Fruit fly (Drosophila melanogaster) whole organism, embryonic: ENCODE results near the gene Ir94d.

Source experiments
- Abd-B ChIP-seq: fragments of 200-800 bp; sonication (Bioruptor generic); optimal IDR thresholded peaks from 2 replicates; lab custom pipeline; 2018; ENCODE audit warnings: missing biosample characterization, mild to moderate bottlenecking, missing genetic modification characterization, moderate library complexity
- Atf3 ChIP-seq: fragments of 200-800 bp; sonication (Bioruptor generic); optimal IDR thresholded peaks from 3 replicates; lab custom pipeline; 2016; ENCODE audit warnings: missing biosample characterization, missing genetic modification characterization
- Atf6 ChIP-seq: fragments of 200-800 bp; sonication (Bioruptor generic); IDR thresholded peaks from 2 replicates; pipeline ENCODE4 v1.3.6; 2022; ENCODE audit warnings: missing biosample characterization, missing genetic modification characterization
- CG13424 ChIP-seq: fragments of 200-800 bp; sonication (Bioruptor generic); optimal IDR thresholded peaks from 2 replicates; lab custom pipeline; 2019; ENCODE audit warnings: missing biosample characterization, mild to moderate bottlenecking, missing genetic modification characterization, moderate library complexity
- CG16779 ChIP-seq: fragments of 200-800 bp; sonication (Bioruptor generic); IDR thresholded peaks from 2 replicates; pipeline ENCODE4 v1.3.6; 2022; ENCODE audit warnings: missing biosample characterization, missing genetic modification characterization
- CG31388 ChIP-seq: fragments of 200-800 bp; sonication (Bioruptor generic); optimal IDR thresholded peaks from 2 replicates; lab custom pipeline; 2016; ENCODE audit warnings: missing biosample characterization, missing genetic modification characterization
- CG6683 ChIP-seq: fragments of 200-800 bp; sonication (Bioruptor generic); optimal IDR thresholded peaks from 2 replicates; lab custom pipeline; 2017; ENCODE audit warnings: missing biosample characterization, mild to moderate bottlenecking, missing genetic modification characterization, missing genetic modification reagents
- CG9797 ChIP-seq: fragments of 200-800 bp; sonication (Bioruptor generic); optimal IDR thresholded peaks from 3 replicates; lab custom pipeline; 2018; ENCODE audit warnings: missing biosample characterization, mild to moderate bottlenecking, missing genetic modification characterization
- CG9876 ChIP-seq: fragments of 200-800 bp; sonication (Bioruptor generic); optimal IDR thresholded peaks from 2 replicates; lab custom pipeline; 2016; ENCODE audit warnings: missing biosample characterization, missing genetic modification characterization
- CoRest ChIP-seq: fragments of 200-800 bp; sonication (Bioruptor generic); optimal IDR thresholded peaks from 3 replicates; lab custom pipeline; 2018; ENCODE audit warnings: missing biosample characterization, mild to moderate bottlenecking, missing genetic modification characterization, moderate library complexity
- Drgx ChIP-seq: fragments of 200-800 bp; sonication (Bioruptor generic); IDR thresholded peaks from 2 replicates; pipeline ENCODE4 v1.3.6; 2022; ENCODE audit warnings: missing biosample characterization, missing genetic modification characterization
- Hr51 ChIP-seq, 2 experiments: fragments of 200-800 bp; sonication (Bioruptor generic); optimal IDR thresholded peaks; 2 replicates in 1 of 2; 3 replicates in 1 of 2; lab custom pipeline; 2016 to 2018; ENCODE audit warnings: missing biosample characterization in 2 of 2, missing genetic modification characterization in 2 of 2, mild to moderate bottlenecking in 1 of 2, moderate library complexity in 1 of 2
- Hr78 ChIP-seq, 2 experiments: fragments of 200-800 bp in 1 of 2; fragments of >200 bp in 1 of 2; sonication (Bioruptor generic) in 1 of 2; optimal IDR thresholded peaks; 2 replicates each; lab custom pipeline; 2017 to 2019; ENCODE audit warnings: missing biosample characterization in 2 of 2, missing genetic modification characterization in 2 of 2, mild to moderate bottlenecking in 1 of 2, moderate library complexity in 1 of 2
- Lhr ChIP-seq: fragments of 200-800 bp; sonication (Bioruptor generic); optimal IDR thresholded peaks from 3 replicates; lab custom pipeline; 2017; ENCODE audit warnings: mild to moderate bottlenecking, missing biosample characterization, missing genetic modification reagents, missing genetic modification characterization
- MBD-R2 ChIP-seq: fragments of 200-800 bp; sonication (Bioruptor generic); IDR thresholded peaks from 2 replicates; pipeline ENCODE4 v1.3.6; 2022; ENCODE audit warnings: missing biosample characterization, missing genetic modification characterization
- Nf-YB ChIP-seq: fragments of 200-800 bp; sonication (Bioruptor generic); optimal IDR thresholded peaks from 3 replicates; lab custom pipeline; 2019; ENCODE audit warnings: missing biosample characterization, mild to moderate bottlenecking, missing genetic modification characterization, moderate library complexity
- Nf-YC ChIP-seq: fragments of 200-800 bp; optimal IDR thresholded peaks from 3 replicates; lab custom pipeline; 2019; ENCODE audit warnings: missing biosample characterization, mild to moderate bottlenecking, missing genetic modification characterization, moderate library complexity
- Oli ChIP-seq: fragments of 200-800 bp; sonication (Bioruptor generic); optimal IDR thresholded peaks from 2 replicates; lab custom pipeline; 2018; ENCODE audit warnings: missing biosample characterization, mild to moderate bottlenecking, missing genetic modification characterization, moderate library complexity
- Rfx ChIP-seq: fragments of 200-800 bp; sonication (Bioruptor generic); IDR thresholded peaks from 2 replicates; pipeline ENCODE4 v1.3.6; 2022; ENCODE audit warnings: missing biosample characterization, missing genetic modification characterization
- Sox102F ChIP-seq: fragments of 200-800 bp; sonication (Bioruptor generic); optimal IDR thresholded peaks from 2 replicates; lab custom pipeline; 2018; ENCODE audit warnings: missing biosample characterization, mild to moderate bottlenecking, missing genetic modification characterization, moderate library complexity
- Sry-β ChIP-seq: fragments of 200-800 bp; sonication (Bioruptor generic); optimal IDR thresholded peaks from 2 replicates; lab custom pipeline; 2018; ENCODE audit warnings: missing biosample characterization, mild to moderate bottlenecking, missing genetic modification characterization, moderate library complexity
- Stat92E ChIP-seq, 3 experiments: fragments of >200 bp in 2 of 3; fragments of 200-800 bp in 1 of 3; sonication (Bioruptor generic) in 1 of 3; optimal IDR thresholded peaks; 2 replicates each; lab custom pipeline; 2017 to 2019; ENCODE audit warnings: missing biosample characterization in 3 of 3, missing genetic modification characterization in 3 of 3, mild to moderate bottlenecking in 1 of 3, moderate library complexity in 1 of 3
- abd-A ChIP-seq: fragments of 200-800 bp; sonication (Bioruptor generic); optimal IDR thresholded peaks from 3 replicates; lab custom pipeline; 2019; ENCODE audit warnings: missing biosample characterization, mild to moderate bottlenecking, missing genetic modification characterization, moderate library complexity
- az2 ChIP-seq: fragments of 200-800 bp; sonication (Bioruptor generic); optimal IDR thresholded peaks from 3 replicates; lab custom pipeline; 2016; ENCODE audit warnings: missing biosample characterization, missing genetic modification characterization
- crc ChIP-seq: fragments of 200-800 bp; sonication (Bioruptor generic); optimal IDR thresholded peaks from 2 replicates; lab custom pipeline; 2016; ENCODE audit warnings: missing biosample characterization, missing genetic modification characterization
- dan ChIP-seq: fragments of 200-800 bp; sonication (Bioruptor generic); IDR thresholded peaks from 2 replicates; pipeline ENCODE4 v1.3.6; 2022; ENCODE audit warnings: missing biosample characterization, missing genetic modification characterization
- dmrt11E ChIP-seq: fragments of 200-800 bp; sonication (Bioruptor generic); optimal IDR thresholded peaks from 3 replicates; lab custom pipeline; 2018; ENCODE audit warnings: missing biosample characterization, mild to moderate bottlenecking, missing genetic modification characterization, moderate library complexity
- esg ChIP-seq: fragments of 200-800 bp; sonication (Bioruptor generic); conservative IDR thresholded peaks from 2 replicates; pipeline ENCODE4 v1.3.6; 2022; ENCODE audit warnings: missing biosample characterization, missing genetic modification characterization
- ham ChIP-seq: fragments of 200-800 bp; sonication (Bioruptor generic); IDR thresholded peaks from 2 replicates; pipeline ENCODE4 v1.3.6; 2022; ENCODE audit warnings: missing biosample characterization, missing genetic modification characterization
- peb ChIP-seq: fragments of 200-800 bp; sonication (Bioruptor generic); IDR thresholded peaks from 2 replicates; pipeline ENCODE4 v1.3.6; 2022; ENCODE audit warnings: missing biosample characterization, missing genetic modification characterization
- unpg ChIP-seq: fragments of 200-800 bp; sonication (Bioruptor generic); optimal IDR thresholded peaks from 3 replicates; lab custom pipeline; 2018; ENCODE audit warnings: missing biosample characterization, mild to moderate bottlenecking, missing genetic modification characterization, moderate library complexity
- vnd ChIP-seq: fragments of 200-800 bp; sonication (Bioruptor generic); IDR thresholded peaks from 3 replicates; pipeline ENCODE4 v1.3.6; 2022; ENCODE audit warnings: missing biosample characterization, missing genetic modification characterization; ENCODE audit not compliant: partially characterized antibody
- vvl ChIP-seq: fragments of 200-800 bp; sonication (Bioruptor generic); IDR thresholded peaks from 2 replicates; pipeline ENCODE4 v1.3.6; 2022; ENCODE audit warnings: missing biosample characterization, missing genetic modification characterization

Gene Ir94d

DNA sequence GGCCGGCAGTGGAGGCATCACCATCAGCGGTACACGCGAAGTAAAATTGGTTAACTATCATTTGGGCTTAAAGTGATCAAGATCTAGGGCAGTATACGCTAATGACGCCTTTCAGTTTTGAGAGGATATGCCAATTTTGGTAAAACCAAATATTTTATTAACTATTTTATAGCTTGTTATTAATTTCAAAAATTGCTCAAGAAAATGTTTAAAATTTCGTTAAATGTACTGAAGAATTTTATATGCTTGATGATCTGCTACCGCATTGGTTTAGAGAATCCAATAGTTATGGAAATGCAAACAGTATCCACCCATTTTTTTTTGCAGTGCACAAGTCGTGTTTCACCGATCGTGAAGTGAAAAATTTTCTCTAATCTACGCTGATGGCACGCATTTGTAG, 5.3 kb downstream of the Ir94d start:
- peak; percentile 18 for TF ChIP-seq Oli (tag; lab: Kevin White, UChicago)
- TF ChIP-seq CoRest (tag; lab: Kevin White, UChicago) = peak; percentile 2
- TF ChIP-seq dmrt11E (tag; lab: Kevin White, UChicago) = peak; percentile 7
- TF ChIP-seq Sox102F (GFP tag; lab: Kevin White, UChicago) = peak; percentile 34
- TF ChIP-seq ham (GFP tag; lab: Robert Waterston, UW) = no peak
- no peak for TF ChIP-seq CG16779 (GFP tag; lab: Robert Waterston, UW)
- TF ChIP-seq dan (GFP tag; lab: Robert Waterston, UW) = no peak

DNA sequence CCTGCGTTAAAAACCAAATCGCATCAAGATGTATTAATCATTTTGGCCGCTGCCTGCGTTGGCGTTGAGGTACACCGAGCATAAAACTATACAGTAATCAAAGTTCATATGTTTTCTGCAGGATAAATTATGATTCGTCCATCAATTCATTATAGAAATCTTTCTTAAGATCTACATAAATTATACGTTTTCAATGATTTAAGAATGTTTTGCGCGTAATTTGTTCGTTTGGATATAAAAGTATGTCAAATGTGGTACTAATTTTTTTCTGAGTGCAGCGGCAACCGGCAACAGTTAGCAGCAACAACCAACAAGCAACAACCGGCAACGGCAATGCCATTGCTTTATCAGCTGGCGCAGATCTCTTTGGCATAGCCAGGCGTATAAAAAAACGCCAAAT, 14.0 kb downstream of the Ir94d start:
- TF ChIP-seq CG9797 (GFP tag; lab: Kevin White, UChicago) (no peak), esg (GFP tag; lab: Robert Waterston, UW) (no peak), CG9876 (GFP tag; lab: Kevin White, UChicago) (no peak), unpg (GFP tag; lab: Kevin White, UChicago) (no peak), Rfx (no peak), Drgx (peak; percentile 57)

DNA sequence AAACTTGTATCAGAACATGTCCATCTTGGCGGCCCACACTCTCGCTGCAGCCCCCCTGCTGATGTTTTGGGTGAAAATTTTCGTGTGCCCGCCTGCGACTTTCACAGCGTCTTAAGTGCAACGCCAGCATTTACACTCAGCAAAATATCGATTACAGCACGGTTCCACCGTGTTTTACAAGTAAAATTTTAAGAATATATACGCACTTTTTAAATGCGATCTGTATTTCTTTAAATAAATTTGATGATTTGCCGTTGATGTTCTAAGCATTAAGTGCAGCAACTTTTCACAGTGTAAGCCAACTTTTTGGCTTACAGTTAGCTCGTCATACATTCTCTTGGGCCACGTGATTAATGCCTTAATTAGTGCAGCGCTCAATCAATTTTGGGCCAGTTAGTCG, 15.0 kb downstream of the Ir94d start:
- no peak for TF ChIP-seq Atf3
- 0 out of 2 replicates have a peak, but pooled peaks have one; percentile 34 for TF ChIP-seq Drgx
- TF ChIP-seq abd-A (tag; lab: Kevin White, UChicago) = no peak
- no peak for TF ChIP-seq Atf6

DNA sequence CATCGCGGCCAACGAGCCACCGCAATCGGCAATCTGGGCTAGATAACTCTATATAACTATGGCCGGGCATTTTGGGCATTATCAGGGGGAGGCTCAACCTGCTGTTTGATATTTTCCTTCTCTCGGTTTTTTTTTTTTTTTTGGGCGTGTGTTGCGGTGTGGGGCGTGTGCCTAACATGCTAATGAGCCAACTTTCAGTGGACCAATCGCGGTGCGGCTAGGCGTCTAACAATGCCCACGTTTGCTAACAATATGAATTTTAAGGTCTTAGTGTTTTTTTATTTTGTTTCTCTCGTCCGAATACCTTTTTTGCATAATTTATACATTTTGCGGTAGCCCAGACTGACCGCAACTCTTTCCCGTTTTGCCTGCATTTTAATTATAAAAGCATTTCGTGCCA, 19.3 kb downstream of the Ir94d start:
- no peak for TF ChIP-seq Abd-B (GFP tag; lab: Kevin White, UChicago)
- peak; percentile 62; the same call in 1 of the 2 replicates for TF ChIP-seq vvl (GFP tag; lab: Robert Waterston, UW)
- TF ChIP-seq Nf-YC (tag; lab: Kevin White, UChicago) = peak; percentile 63
- TF ChIP-seq Nf-YB = peak; percentile 58
- no peak for TF ChIP-seq Hr78 (GFP tag; optimal IDR thresholded peaks at IDR 0.05; lab: Kevin White, UChicago)

DNA sequence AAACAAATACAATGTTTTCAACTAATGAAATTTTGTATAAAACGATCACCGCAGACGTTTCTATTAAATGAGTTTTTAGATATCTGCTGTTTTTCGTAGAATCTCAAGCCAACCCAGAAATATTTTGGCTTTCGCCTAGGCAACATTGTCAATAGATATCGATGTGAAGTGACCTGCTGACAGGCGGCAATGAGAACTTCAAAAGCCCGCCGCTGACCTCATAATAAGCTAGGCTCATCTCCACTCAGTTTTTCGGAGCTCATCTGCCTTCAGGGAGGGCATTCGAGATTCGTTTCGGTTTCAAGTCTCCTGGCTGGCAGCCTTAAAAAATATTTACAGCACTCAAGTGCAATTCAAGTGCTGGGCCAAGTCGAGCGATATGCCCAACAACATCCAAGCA, 22.5 kb downstream of the Ir94d start:
- TF ChIP-seq Stat92E (GFP tag; optimal IDR thresholded peaks at IDR 0.05; lab: Kevin White, UChicago) = no peak
- TF ChIP-seq crc (GFP tag; lab: Kevin White, UChicago) = no peak
- TF ChIP-seq Sry-β (GFP tag; lab: Kevin White, UChicago) = no peak
- no peak for TF ChIP-seq peb
- no peak for TF ChIP-seq Hr51 (GFP tag; optimal IDR thresholded peaks at IDR 0.05; lab: Kevin White, UChicago)
- no peak for TF ChIP-seq CG13424
- no peak for TF ChIP-seq CG31388 (GFP tag; lab: Kevin White, UChicago)
- no peak for TF ChIP-seq Lhr (GFP tag; lab: Kevin White, UChicago)
- TF ChIP-seq Atf3 = no peak
- TF ChIP-seq vnd (GFP tag; lab: Robert Waterston, UW) = no peak
- no peak for TF ChIP-seq MBD-R2 (GFP tag; lab: Robert Waterston, UW)
- no peak for TF ChIP-seq CG6683
- no peak for TF ChIP-seq az2
